Worm (Caenorhabditis elegans): ENCODE results near the gene F42A10.9.
A peak's percentile ranks its signal among the peaks of the same experiment; 100 is the strongest.

ce11 chrIII:6154586-6154985 is 9.8 kb upstream of the F42A10.9 start:
- TF ChIP-seq skn-1 (tag; optimal IDR thresholded peaks at IDR 0.05), result no peak
- TF ChIP-seq jun-1 (tag; optimal IDR thresholded peaks at IDR 0.05), result no peak
- TF ChIP-seq spr-3 (GFP tag; optimal IDR thresholded peaks at IDR 0.05), result no peak
- no peak for TF ChIP-seq aly-2 (tag; optimal IDR thresholded peaks at IDR 0.05)
- TF ChIP-seq lsy-2 (tag; optimal IDR thresholded peaks at IDR 0.05), result no peak
- no peak for TF ChIP-seq dmd-8 (GFP tag; IDR thresholded peaks at IDR 0.05)
- no peak for TF ChIP-seq mep-1 (tag; optimal IDR thresholded peaks at IDR 0.05)
- no peak for TF ChIP-seq nhr-77 (tag; optimal IDR thresholded peaks at IDR 0.05)
- TF ChIP-seq T20F7.1 (GFP tag; optimal IDR thresholded peaks at IDR 0.05), result no peak
- TF ChIP-seq nhr-6 (tag; optimal IDR thresholded peaks at IDR 0.05), result no peak
- TF ChIP-seq nhr-11 (tag; optimal IDR thresholded peaks at IDR 0.05), result no peak
- no peak for TF ChIP-seq nhr-25 (tag; optimal IDR thresholded peaks at IDR 0.05; ENCODE audit: borderline replicate concordance, insufficient read depth)
- peak in 1 of 2 experiments; percentile 76 for TF ChIP-seq unc-62 (GFP tag; optimal IDR thresholded peaks at IDR 0.05 in 1 of 2)
- TF ChIP-seq unc-62 (tag; optimal IDR thresholded peaks at IDR 0.05), result no peak
